Fruit fly (Drosophila melanogaster) whole organism, pupa: Measurements from ENCODE around the gene Taf9.

Experiments
- CG10348 ChIP-seq: fragments of 200-800 bp; sonication (Bioruptor generic); IDR thresholded peaks from 2 replicates; pipeline ENCODE4 v1.3.6; 2022; ENCODE audit warnings: missing biosample characterization, missing genetic modification characterization
- CG12605 ChIP-seq: fragments of 200-800 bp; sonication (Bioruptor generic); IDR thresholded peaks from 2 replicates; pipeline ENCODE4 v1.3.6; 2022; ENCODE audit warnings: missing biosample characterization, missing genetic modification characterization
- CG13204 ChIP-seq: fragments of 200-800 bp; sonication (Bioruptor generic); optimal IDR thresholded peaks from 2 replicates; lab custom pipeline; 2018; ENCODE audit warnings: missing biosample characterization, mild to moderate bottlenecking, missing genetic modification characterization, moderate library complexity
- CG14655 ChIP-seq: fragments of 200-800 bp; sonication (Bioruptor generic); optimal IDR thresholded peaks from 3 replicates; lab custom pipeline; 2017; ENCODE audit warnings: mild to moderate bottlenecking, missing biosample characterization, missing genetic modification reagents, missing genetic modification characterization
- CG15710 ChIP-seq: fragments of 200-800 bp; sonication (Bioruptor generic); optimal IDR thresholded peaks from 2 replicates; lab custom pipeline; 2018; ENCODE audit warnings: missing biosample characterization, mild to moderate bottlenecking, missing genetic modification characterization, moderate library complexity
- CG17806 ChIP-seq: fragments of 200-800 bp; sonication (Bioruptor generic); optimal IDR thresholded peaks from 2 replicates; lab custom pipeline; 2018; ENCODE audit warnings: missing biosample characterization, mild to moderate bottlenecking, missing genetic modification characterization, moderate library complexity
- CG32121 ChIP-seq: fragments of 200-800 bp; sonication (Bioruptor generic); IDR thresholded peaks from 2 replicates; pipeline ENCODE4 v1.3.6; 2022; ENCODE audit warnings: missing biosample characterization, missing genetic modification characterization
- CG34367 ChIP-seq: fragments of 200-800 bp; sonication (Bioruptor generic); optimal IDR thresholded peaks from 2 replicates; lab custom pipeline; 2018; ENCODE audit warnings: missing biosample characterization, mild to moderate bottlenecking, missing genetic modification characterization
- CG4496 ChIP-seq: fragments of 200-800 bp; sonication (Bioruptor generic); IDR thresholded peaks from 3 replicates; pipeline ENCODE4 v1.3.6; 2022; ENCODE audit warnings: missing biosample characterization, missing genetic modification characterization
- CG8159 ChIP-seq: fragments of 200-800 bp; sonication (Bioruptor generic); optimal IDR thresholded peaks from 3 replicates; lab custom pipeline; 2018; ENCODE audit warnings: missing biosample characterization, mild to moderate bottlenecking, missing genetic modification characterization, moderate library complexity
- CG8301 ChIP-seq: fragments of 200-800 bp; sonication (Bioruptor generic); optimal IDR thresholded peaks from 2 replicates; lab custom pipeline; 2018; ENCODE audit warnings: missing biosample characterization, mild to moderate bottlenecking, missing genetic modification characterization
- CG9948 ChIP-seq: fragments of 200-800 bp; sonication (Bioruptor generic); optimal IDR thresholded peaks from 2 replicates; lab custom pipeline; 2018; ENCODE audit warnings: missing biosample characterization, mild to moderate bottlenecking, missing genetic modification characterization, moderate library complexity
- D1 ChIP-seq: fragments of 200-800 bp; sonication (Bioruptor generic); optimal IDR thresholded peaks from 2 replicates; lab custom pipeline; 2018; ENCODE audit warnings: missing biosample characterization, mild to moderate bottlenecking, missing genetic modification characterization, moderate library complexity
- EcR ChIP-seq: fragments of 200-800 bp; sonication (Bioruptor generic); optimal IDR thresholded peaks from 3 replicates; lab custom pipeline; 2019; ENCODE audit warnings: missing biosample characterization, missing genetic modification characterization, mild to moderate bottlenecking, moderate library complexity, missing genetic modification reagents
- Ets98B ChIP-seq: fragments of 200-800 bp; sonication (Bioruptor generic); IDR thresholded peaks from 2 replicates; pipeline ENCODE4 v1.3.6; 2022; ENCODE audit warnings: missing biosample characterization, missing genetic modification characterization
- Pif1A ChIP-seq: fragments of 200-800 bp; sonication (Bioruptor generic); optimal IDR thresholded peaks from 3 replicates; lab custom pipeline; 2016; ENCODE audit warnings: missing biosample characterization, missing genetic modification characterization
- Pif1B ChIP-seq: fragments of 200-800 bp; sonication (Bioruptor generic); optimal IDR thresholded peaks from 3 replicates; lab custom pipeline; 2016; ENCODE audit warnings: missing biosample characterization, missing genetic modification characterization
- Snoo ChIP-seq: fragments of 200-800 bp; sonication (Bioruptor generic); optimal IDR thresholded peaks from 3 replicates; lab custom pipeline; 2017; ENCODE audit warnings: missing biosample characterization, mild to moderate bottlenecking, missing genetic modification characterization, inconsistent platforms
- fd96Ca ChIP-seq: fragments of 200-800 bp; sonication (Bioruptor generic); IDR thresholded peaks from 3 replicates; pipeline ENCODE4 v1.3.6; 2022; ENCODE audit warnings: missing biosample characterization, missing genetic modification characterization
- gl ChIP-seq: fragments of 200-800 bp; sonication (Bioruptor generic); optimal IDR thresholded peaks from 2 replicates; lab custom pipeline; 2018; ENCODE audit warnings: missing biosample characterization, mild to moderate bottlenecking, missing genetic modification characterization
- rn ChIP-seq: fragments of 200-800 bp; sonication (Bioruptor generic); IDR thresholded peaks from 2 replicates; pipeline ENCODE4 v1.3.6; 2022; ENCODE audit warnings: missing biosample characterization, missing genetic modification characterization

The Taf9 gene

DNA sequence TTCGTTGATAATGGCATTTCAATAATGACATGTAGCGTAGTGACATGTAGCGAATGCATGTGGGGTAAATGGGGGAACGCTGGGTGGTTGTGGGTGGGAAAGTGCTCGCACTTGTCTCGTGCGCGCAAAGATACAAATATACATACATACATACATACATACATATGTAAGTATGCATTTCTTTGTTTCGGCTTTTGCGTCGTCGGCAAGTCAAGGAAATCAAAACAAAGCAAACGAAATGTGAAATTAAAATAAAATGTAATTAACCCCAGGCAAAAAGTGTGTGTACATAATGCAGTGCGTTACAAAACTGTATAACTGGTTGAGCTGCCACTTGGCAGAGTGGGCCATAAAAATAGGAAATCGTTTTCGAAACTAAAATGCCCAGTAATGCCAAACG lies 33.7 kb downstream of the Taf9 start:
- TF ChIP-seq CG34367 (tag; lab: Kevin White, UChicago), result no peak
- no peak for TF ChIP-seq CG12605
- no peak for TF ChIP-seq CG9948
- TF ChIP-seq gl (tag; lab: Kevin White, UChicago), result no peak
- TF ChIP-seq CG17806, result no peak

DNA sequence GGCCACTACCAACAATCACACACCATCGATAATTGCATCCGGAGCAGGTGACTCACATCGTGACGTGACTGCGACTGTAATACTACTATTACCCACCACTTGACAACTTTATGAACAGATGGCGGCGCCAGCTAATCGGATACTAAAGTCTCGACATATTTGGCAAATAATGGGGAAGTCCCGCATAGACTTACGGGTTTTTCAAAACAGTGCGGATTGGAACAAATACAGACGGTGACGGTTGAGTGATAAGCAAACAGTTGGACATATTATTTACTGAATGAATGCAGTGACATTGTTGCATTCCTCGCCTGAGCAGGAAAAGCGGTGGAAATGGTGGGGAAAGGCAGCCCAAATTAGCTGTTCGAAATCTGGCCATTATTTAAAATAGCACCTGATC lies 34.6 kb downstream of the Taf9 start:
- TF ChIP-seq CG15710 (tag; lab: Kevin White, UChicago) (no peak), CG34367 (tag; lab: Kevin White, UChicago) (no peak), gl (tag; lab: Kevin White, UChicago) (no peak), Snoo (tag; lab: Kevin White, UChicago) (no peak), CG14655 (GFP tag; lab: Kevin White, UChicago) (no peak), CG32121 (GFP tag; lab: Robert Waterston, UW) (no peak), CG10348 (GFP tag; lab: Robert Waterston, UW) (no peak), CG8159 (no peak), fd96Ca (GFP tag; lab: Robert Waterston, UW) (no peak)

dm6 chrX:17877974-17878373 lies 36.0 kb downstream of the Taf9 start:
- TF ChIP-seq CG8301 (tag; lab: Kevin White, UChicago) (no peak), CG4496 (0 out of 3 replicates have a peak, but pooled peaks have one; percentile 26)
- TF ChIP-seq, all 21 proteins: peak for 1

dm6 chrX:17878632-17879033 lies 36.7 kb downstream of the Taf9 start:
- TF ChIP-seq CG4496, result peak; percentile 80
- TF ChIP-seq rn (GFP tag; lab: Robert Waterston, UW), result 0 out of 2 replicates have a peak, but pooled peaks have one; percentile 8
- TF ChIP-seq CG8159, result no peak
- no peak for TF ChIP-seq CG17806
- no peak for TF ChIP-seq CG9948
- peak; percentile 59 for TF ChIP-seq gl (tag; lab: Kevin White, UChicago)
- no peak for TF ChIP-seq Pif1B
- TF ChIP-seq CG13204 (GFP tag; lab: Kevin White, UChicago), result peak; percentile 50
- no peak for TF ChIP-seq CG14655 (GFP tag; lab: Kevin White, UChicago)
- TF ChIP-seq fd96Ca (GFP tag; lab: Robert Waterston, UW), result peak; percentile 38; the same call in 1 of the 3 replicates
- TF ChIP-seq EcR (GFP tag; lab: Kevin White, UChicago), result peak; percentile 98
- TF ChIP-seq CG10348 (GFP tag; lab: Robert Waterston, UW), result no peak
- peak; percentile 83 for TF ChIP-seq CG12605
- TF ChIP-seq Ets98B (GFP tag; lab: Robert Waterston, UW), result peak; percentile 73
- TF ChIP-seq Snoo (tag; lab: Kevin White, UChicago), result peak; percentile 17
- TF ChIP-seq CG34367 (tag; lab: Kevin White, UChicago), result peak; percentile 31
- TF ChIP-seq D1 (tag; lab: Kevin White, UChicago), result no peak
- no peak for TF ChIP-seq CG8301 (tag; lab: Kevin White, UChicago)
- peak; percentile 5 for TF ChIP-seq Pif1A (GFP tag; lab: Kevin White, UChicago)
- TF ChIP-seq CG15710 (tag; lab: Kevin White, UChicago), result no peak
- peak; percentile 40; the same call in 1 of the 2 replicates for TF ChIP-seq CG32121 (GFP tag; lab: Robert Waterston, UW)

DNA sequence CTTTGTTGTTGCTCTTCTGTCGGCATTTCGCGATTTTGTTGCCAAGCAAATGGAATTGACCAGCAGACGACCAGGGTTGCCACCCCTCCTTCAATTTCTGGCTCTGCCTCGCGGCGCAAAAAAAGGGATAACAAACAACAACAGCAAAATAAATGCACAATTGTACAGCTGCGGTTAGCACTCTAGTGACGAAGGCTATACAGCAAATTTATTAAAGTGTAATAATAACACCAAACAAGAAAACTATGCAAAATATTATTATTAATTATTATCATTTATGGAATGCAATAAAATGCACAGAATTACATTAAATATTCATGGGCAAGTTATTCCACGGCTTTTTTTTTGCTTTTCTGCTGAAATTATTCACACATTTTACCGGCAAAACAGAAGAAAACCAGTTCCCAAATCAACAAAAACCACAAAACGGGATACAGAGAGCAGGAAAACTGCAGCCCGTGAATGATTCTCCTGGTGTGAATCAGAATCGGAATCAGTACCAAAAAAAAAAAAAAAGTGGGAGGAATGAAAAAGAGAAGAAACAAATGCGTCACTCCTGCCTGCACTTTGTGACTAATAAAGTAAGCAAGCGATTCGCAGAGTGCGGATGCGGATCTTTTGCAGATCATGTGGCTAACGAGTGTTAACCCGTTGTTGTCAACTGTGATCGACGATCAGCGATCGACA lies 37.4 kb downstream of the Taf9 start:
- peak; percentile 70 for TF ChIP-seq CG14655 (GFP tag; lab: Kevin White, UChicago)
- TF ChIP-seq fd96Ca (GFP tag; lab: Robert Waterston, UW), result no peak
- TF ChIP-seq Pif1A (GFP tag; lab: Kevin White, UChicago), result peak; percentile 8
- no peak for TF ChIP-seq CG32121 (GFP tag; lab: Robert Waterston, UW)
- no peak for TF ChIP-seq CG10348 (GFP tag; lab: Robert Waterston, UW)
- peak; percentile 72 for TF ChIP-seq CG8159
- no peak for TF ChIP-seq CG12605
- TF ChIP-seq Pif1B, result peak; percentile 69
- TF ChIP-seq CG9948, result peak; percentile 49
- TF ChIP-seq gl (tag; lab: Kevin White, UChicago), result peak; percentile 39
- TF ChIP-seq CG15710 (tag; lab: Kevin White, UChicago), result peak; percentile 61
- peak; percentile 49 for TF ChIP-seq Snoo (tag; lab: Kevin White, UChicago)
- peak; percentile 53 for TF ChIP-seq CG17806
- TF ChIP-seq CG34367 (tag; lab: Kevin White, UChicago), result peak; percentile 19
- no peak; the same call in 2 of the 3 replicates for TF ChIP-seq CG4496
- no peak for TF ChIP-seq rn (GFP tag; lab: Robert Waterston, UW)
- TF ChIP-seq Ets98B (GFP tag; lab: Robert Waterston, UW), result no peak; the same call in 1 of the 2 replicates
- TF ChIP-seq EcR (GFP tag; lab: Kevin White, UChicago), result peak; percentile 14
- peak; percentile 57 for TF ChIP-seq CG13204 (GFP tag; lab: Kevin White, UChicago)
- peak; percentile 38 for TF ChIP-seq CG8301 (tag; lab: Kevin White, UChicago)
- TF ChIP-seq D1 (tag; lab: Kevin White, UChicago), result peak; percentile 35
- TF ChIP-seq, all 21 proteins: peak for 14

- TF ChIP-seq CG9948 (peak; percentile 81), rn (GFP tag; lab: Robert Waterston, UW) (peak; percentile 79), CG4496 (peak; percentile 97), CG8301 (tag; lab: Kevin White, UChicago) (peak; percentile 85), D1 (tag; lab: Kevin White, UChicago) (no peak), CG10348 (GFP tag; lab: Robert Waterston, UW) (peak; percentile 84), Snoo (tag; lab: Kevin White, UChicago) (peak; percentile 92), CG32121 (GFP tag; lab: Robert Waterston, UW) (peak; percentile 95), Ets98B (GFP tag; lab: Robert Waterston, UW) (peak; percentile 94), EcR (GFP tag; lab: Kevin White, UChicago) (no peak), gl (tag; lab: Kevin White, UChicago) (peak; percentile 56), CG8159 (peak; percentile 76), fd96Ca (GFP tag; lab: Robert Waterston, UW) (peak; percentile 95), CG17806 (peak; percentile 70), CG13204 (GFP tag; lab: Kevin White, UChicago) (peak; percentile 75), CG14655 (GFP tag; lab: Kevin White, UChicago) (peak; percentile 82), Pif1A (GFP tag; lab: Kevin White, UChicago) (peak; percentile 79), Pif1B (peak; percentile 84), CG34367 (tag; lab: Kevin White, UChicago) (peak; percentile 78), CG12605 (peak; percentile 90), CG15710 (tag; lab: Kevin White, UChicago) (peak; percentile 81)
Observed at dm6 chrX:17880269-17880889, 38.4 kb downstream of the Taf9 start.
